Worm (Caenorhabditis elegans): ENCODE results near the gene ceh-58.

Gene ceh-58

DNA sequence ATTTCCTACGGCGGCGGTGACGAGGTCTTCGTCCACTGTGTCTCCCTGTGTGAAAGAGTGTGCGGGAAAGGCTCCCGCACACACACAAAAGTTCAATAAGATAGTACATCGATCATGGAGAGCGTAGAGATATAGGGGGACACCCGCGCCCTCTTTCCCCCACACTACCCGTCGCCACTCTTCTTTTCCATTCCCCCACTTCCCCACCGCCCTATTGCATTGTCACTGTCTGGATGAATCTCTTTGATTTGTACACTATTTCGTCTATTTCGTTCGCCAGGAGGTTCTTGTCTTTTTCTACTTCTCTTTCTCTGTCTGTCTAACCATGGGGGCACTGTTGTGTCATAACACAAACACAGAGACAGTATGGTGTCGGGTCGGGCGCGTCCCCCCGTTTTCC, 12.8 kb upstream of the ceh-58 start:
- TF ChIP-seq hlh-1 (tag; optimal IDR thresholded peaks at IDR 0.05) (no peak), unc-120 (tag; optimal IDR thresholded peaks at IDR 0.05; ENCODE audit: poor library complexity, severe bottlenecking) (peak; percentile 54), nhr-237 (tag; optimal IDR thresholded peaks at IDR 0.05) (peak; percentile 48), mep-1 (tag; optimal IDR thresholded peaks at IDR 0.05) (peak; percentile 17), mls-2 (tag; optimal IDR thresholded peaks at IDR 0.05) (peak; percentile 34), ceh-39 (tag; optimal IDR thresholded peaks at IDR 0.05) (no peak)

DNA sequence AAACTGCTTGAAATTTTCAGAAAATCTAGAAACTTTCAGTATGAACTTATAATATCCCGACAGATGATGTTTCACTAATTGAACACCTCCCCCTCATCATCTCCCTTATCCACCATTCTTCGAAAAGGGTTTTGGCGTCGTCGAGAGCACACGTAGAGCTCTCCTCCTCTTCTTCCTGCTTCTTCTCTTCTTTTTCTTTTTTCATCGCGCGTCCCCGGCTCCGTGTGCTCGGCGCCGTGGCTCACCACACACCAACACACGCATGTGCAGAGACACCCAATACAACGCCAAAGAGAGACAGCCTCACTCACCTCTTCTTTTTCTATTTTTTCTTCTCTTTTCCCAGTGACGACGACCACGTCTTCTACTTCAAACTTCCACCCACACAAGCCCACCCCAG, 10.1 kb upstream of the ceh-58 start:
- no peak for TF ChIP-seq M03D4.4 (tag; optimal IDR thresholded peaks at IDR 0.05)
- no peak for TF ChIP-seq ceh-39 (tag; optimal IDR thresholded peaks at IDR 0.05)

DNA sequence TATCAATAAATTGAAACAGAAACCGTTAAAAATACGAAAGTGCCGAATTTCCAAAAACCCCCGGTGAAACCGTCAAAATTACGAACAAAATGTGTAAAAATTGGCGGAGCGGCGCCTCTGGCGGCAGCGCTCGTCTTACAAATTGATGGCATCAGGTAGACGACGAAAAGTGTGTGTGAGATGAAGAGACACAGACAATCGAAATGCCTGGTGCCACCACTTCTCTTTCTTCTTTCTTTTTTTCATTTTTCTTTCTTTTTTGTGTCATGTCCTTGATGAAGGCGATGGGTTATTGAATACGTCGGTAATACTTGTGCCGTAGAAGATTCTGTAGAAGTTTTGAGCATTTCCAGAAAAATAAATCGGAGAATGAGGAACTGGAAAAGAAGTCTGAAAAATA, 8.5 kb upstream of the ceh-58 start:
- TF ChIP-seq mls-2 (tag; optimal IDR thresholded peaks at IDR 0.05) (no peak), pha-4 (tag; optimal IDR thresholded peaks at IDR 0.05) (no peak), elt-3 (tag; optimal IDR thresholded peaks at IDR 0.05) (no peak), unc-62 (GFP tag; optimal IDR thresholded peaks at IDR 0.05) (no peak), lin-13 (tag; optimal IDR thresholded peaks at IDR 0.05) (no peak), sptf-1 (tag; optimal IDR thresholded peaks at IDR 0.05) (no peak), blmp-1 (tag; optimal IDR thresholded peaks at IDR 0.05) (no peak), flh-1 (GFP tag; optimal IDR thresholded peaks at IDR 0.05) (no peak), lin-32 (GFP tag; optimal IDR thresholded peaks at IDR 0.05) (no peak), ztf-11 (tag; optimal IDR thresholded peaks at IDR 0.05) (no peak), ceh-43 (GFP tag; optimal IDR thresholded peaks at IDR 0.05) (no peak), hlh-1 (tag; optimal IDR thresholded peaks at IDR 0.05) (no peak)

DNA sequence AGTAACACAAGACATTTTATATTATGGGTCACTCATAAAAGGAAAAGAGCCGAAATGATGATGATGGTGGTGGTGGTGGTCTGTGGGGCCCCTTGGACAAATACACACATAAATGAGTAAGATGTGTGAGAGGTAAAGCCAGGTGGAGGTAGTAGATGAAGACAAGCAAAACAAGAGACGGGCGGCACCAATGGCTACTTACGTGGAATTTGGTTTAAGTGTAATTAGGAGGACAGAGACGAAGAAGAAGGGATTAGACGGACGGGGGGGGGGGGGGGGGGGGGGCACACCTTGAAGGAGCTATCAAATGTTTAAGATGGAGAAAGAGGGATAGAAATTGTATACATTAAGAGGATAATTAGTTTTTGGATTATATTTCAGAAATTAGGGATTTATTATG, 5.4 kb upstream of the ceh-58 start:
- TF ChIP-seq hlh-1 (tag; optimal IDR thresholded peaks at IDR 0.05), result no peak
- TF ChIP-seq mep-1 (tag; optimal IDR thresholded peaks at IDR 0.05), result no peak
- no peak for TF ChIP-seq unc-120 (tag; optimal IDR thresholded peaks at IDR 0.05; ENCODE audit: poor library complexity, severe bottlenecking)
- no peak for TF ChIP-seq unc-39 (tag; optimal IDR thresholded peaks at IDR 0.05)
- peak; percentile 55 for TF ChIP-seq mls-2 (tag; optimal IDR thresholded peaks at IDR 0.05)
- TF ChIP-seq ceh-43 (GFP tag; optimal IDR thresholded peaks at IDR 0.05), result peak; percentile 43
- peak; percentile 64 for TF ChIP-seq sptf-1 (tag; optimal IDR thresholded peaks at IDR 0.05)

DNA sequence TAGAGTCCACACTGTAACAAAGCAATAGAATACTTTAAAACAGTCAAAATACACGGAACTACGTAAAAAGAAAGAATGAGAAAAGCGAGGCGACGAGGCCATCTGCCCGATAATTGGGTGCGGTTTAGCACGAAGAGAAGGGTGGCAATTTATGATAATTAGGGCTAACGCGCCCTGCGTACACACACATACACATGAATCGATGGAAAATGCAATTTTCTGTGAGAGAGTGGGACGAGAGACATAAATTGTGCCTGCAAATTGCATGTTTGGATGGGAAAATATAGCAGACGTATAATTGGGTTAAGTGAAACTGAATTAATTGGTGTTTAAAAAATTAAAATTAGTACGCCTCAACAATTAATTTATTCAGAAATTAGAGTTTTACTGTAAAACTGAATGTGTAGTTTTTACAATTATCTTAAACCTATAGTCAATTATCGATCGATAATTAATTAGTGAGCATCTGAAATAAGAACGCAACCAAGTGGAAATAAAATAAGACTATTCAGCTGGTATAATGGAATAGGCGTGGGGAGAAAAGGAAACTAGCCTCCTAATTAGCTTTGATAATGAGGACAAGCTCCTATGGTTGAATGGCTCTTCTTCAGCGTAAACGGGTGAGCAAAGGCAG, 4.3 kb upstream of the ceh-58 start:
- no peak for TF ChIP-seq lin-32 (GFP tag; optimal IDR thresholded peaks at IDR 0.05)
- peak; percentile 67 for TF ChIP-seq ham-2 (GFP tag; optimal IDR thresholded peaks at IDR 0.05)
- TF ChIP-seq mep-1 (tag; optimal IDR thresholded peaks at IDR 0.05), result peak; percentile 13
- peak; percentile 79 for TF ChIP-seq mls-2 (tag; optimal IDR thresholded peaks at IDR 0.05)
- TF ChIP-seq sem-2 (GFP tag; optimal IDR thresholded peaks at IDR 0.05), result no peak
- no peak for TF ChIP-seq bed-3 (GFP tag; optimal IDR thresholded peaks at IDR 0.05)
- TF ChIP-seq ceh-43 (GFP tag; optimal IDR thresholded peaks at IDR 0.05), result peak; percentile 96
- peak; percentile 76 for TF ChIP-seq sptf-1 (tag; optimal IDR thresholded peaks at IDR 0.05)
- TF ChIP-seq snpc-4 (tag; optimal IDR thresholded peaks at IDR 0.05), result no peak
- TF ChIP-seq ces-1 (GFP tag; optimal IDR thresholded peaks at IDR 0.05), result peak; percentile 99
- peak; percentile 31 for TF ChIP-seq ztf-11 (tag; optimal IDR thresholded peaks at IDR 0.05)
- TF ChIP-seq nhr-76 (tag; optimal IDR thresholded peaks at IDR 0.05), result no peak
- peak; percentile 67 for TF ChIP-seq cnd-1 (tag; optimal IDR thresholded peaks at IDR 0.05)
- no peak for TF ChIP-seq nhr-28 (tag; optimal IDR thresholded peaks at IDR 0.05)

DNA sequence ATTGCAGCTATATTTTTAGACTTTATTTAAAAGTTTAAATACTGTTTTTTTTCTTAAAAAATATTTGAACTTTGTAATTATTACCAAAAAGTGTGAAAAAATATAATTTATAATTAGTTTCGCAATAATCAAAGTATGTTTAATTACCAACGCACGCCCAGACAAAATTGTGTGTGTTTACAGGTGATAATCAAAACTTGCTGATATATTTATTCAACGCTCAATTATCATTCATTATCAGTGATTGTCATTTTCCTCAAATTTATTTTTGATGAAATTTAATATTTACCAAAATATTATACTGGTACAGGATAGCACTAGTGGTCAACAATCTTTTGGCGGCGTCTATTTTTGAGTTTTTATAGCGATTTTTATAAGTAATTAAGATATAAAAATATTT, 3.6 kb upstream of the ceh-58 start:
- TF ChIP-seq mls-2 (tag; optimal IDR thresholded peaks at IDR 0.05) (no peak), hlh-1 (tag; optimal IDR thresholded peaks at IDR 0.05) (no peak), lin-13 (tag; optimal IDR thresholded peaks at IDR 0.05) (no peak), tbx-8 (GFP tag; optimal IDR thresholded peaks at IDR 0.05) (no peak), sem-2 (GFP tag; optimal IDR thresholded peaks at IDR 0.05) (no peak), elt-1 (tag; optimal IDR thresholded peaks at IDR 0.05; ENCODE audit: borderline replicate concordance, insufficient read depth) (no peak), mep-1 (tag; optimal IDR thresholded peaks at IDR 0.05) (no peak), drap-1 (GFP tag; optimal IDR thresholded peaks at IDR 0.05) (no peak)
